Worm (Caenorhabditis elegans) whole organism, L1 larva: ENCODE data around the gene sru-31.

ENCODE experiments used
- C34B4.2 ChIP-seq: sonication (generic microtip); optimal IDR thresholded peaks from 2 replicates; lab custom pipeline; 2017; ENCODE audit warnings: mild to moderate bottlenecking, missing genetic modification characterization, missing compliant biosample characterization
- aha-1 ChIP-seq: fragments of 150-350 bp; optimal IDR thresholded peaks from 2 replicates; lab custom pipeline; 2014; ENCODE audit warnings: missing biosample characterization, missing genetic modification characterization
- blmp-1 ChIP-seq: fragments of 150-350 bp; optimal IDR thresholded peaks from 2 replicates; lab custom pipeline; 2014; ENCODE audit warnings: missing biosample characterization, missing genetic modification characterization
- ceh-8 ChIP-seq: fragments of 200-800 bp; sonication (Bioruptor generic); optimal IDR thresholded peaks from 2 replicates; lab custom pipeline; 2018; ENCODE audit warnings: mild to moderate bottlenecking, missing genetic modification characterization, moderate library complexity, missing compliant biosample characterization
- ceh-82 ChIP-seq, 3 experiments: fragments of 150-350 bp in 1 of 3; sonication (generic microtip) in 2 of 3; optimal IDR thresholded peaks; 2 replicates each; lab custom pipeline; 2014 to 2017; ENCODE audit warnings: missing biosample characterization in 3 of 3, missing genetic modification characterization in 3 of 3
- ceh-88 ChIP-seq: fragments of 200-800 bp; sonication (Bioruptor generic); IDR thresholded peaks from 2 replicates; pipeline ENCODE4 v1.3.6; 2022; ENCODE audit warnings: missing genetic modification characterization, missing compliant biosample characterization
- ceh-90 ChIP-seq: sonication (generic microtip); optimal IDR thresholded peaks from 2 replicates; lab custom pipeline; 2016; ENCODE audit warnings: missing genetic modification characterization, missing compliant biosample characterization
- ces-1 ChIP-seq: fragments of 150-350 bp; optimal IDR thresholded peaks from 2 replicates; lab custom pipeline; 2014; ENCODE audit warnings: missing biosample characterization, missing genetic modification reagents, missing genetic modification characterization
- dpl-1 ChIP-seq, 3 experiments: fragments of 150-350 bp in 2 of 3; sonication (generic microtip) in 1 of 3; optimal IDR thresholded peaks; 2 replicates each; lab custom pipeline; 2014 to 2017; ENCODE audit warnings: missing biosample characterization in 3 of 3, missing genetic modification characterization in 3 of 3, missing genetic modification reagents in 3 of 3
- dsc-1 ChIP-seq: sonication (generic microtip); optimal IDR thresholded peaks from 2 replicates; lab custom pipeline; 2016; ENCODE audit warnings: mild to moderate bottlenecking, missing genetic modification characterization, missing compliant biosample characterization
- efl-1 ChIP-seq, 4 experiments: fragments of 150-350 bp; optimal IDR thresholded peaks in 3 of 4; peaks in 1 of 4; 1 replicate in 1 of 4; 2 replicates in 3 of 4; lab custom pipeline; 2014; ENCODE audit warnings: missing biosample characterization in 2 of 4, missing genetic modification characterization in 2 of 4, missing genetic modification reagents in 2 of 4
- efl-3 ChIP-seq: fragments of 200-800 bp; sonication (Bioruptor generic); optimal IDR thresholded peaks from 2 replicates; lab custom pipeline; 2018; ENCODE audit warnings: mild to moderate bottlenecking, missing genetic modification characterization, missing compliant biosample characterization
- egl-13 ChIP-seq: sonication (generic microtip); optimal IDR thresholded peaks from 2 replicates; lab custom pipeline; 2016; ENCODE audit warnings: missing genotype, missing genetic modification reagents, missing genetic modification characterization, missing compliant biosample characterization
- egl-27 ChIP-seq, 2 experiments: fragments of 150-350 bp in 1 of 2; sonication (generic microtip); optimal IDR thresholded peaks; 3 replicates each; lab custom pipeline; 2017 to 2018; ENCODE audit warnings: missing biosample characterization in 2 of 2, missing genetic modification characterization in 2 of 2, missing genetic modification reagents in 2 of 2
- elt-3 ChIP-seq, 6 experiments: fragments of 150-350 bp in 1 of 6; sonication (generic microtip); optimal IDR thresholded peaks; 2 replicates each; lab custom pipeline; 2017 to 2018; ENCODE audit warnings: missing biosample characterization in 6 of 6, missing genetic modification characterization in 6 of 6, inconsistent platforms in 1 of 6
- ets-5 ChIP-seq: fragments of 200-800 bp; sonication (Bioruptor generic); IDR thresholded peaks from 2 replicates; pipeline ENCODE4 v1.3.6; 2022; ENCODE audit warnings: missing genetic modification characterization, missing compliant biosample characterization
- fos-1 ChIP-seq: fragments of 150-350 bp; optimal IDR thresholded peaks from 2 replicates; lab custom pipeline; 2014; ENCODE audit warnings: missing biosample characterization, missing genetic modification characterization
- hlh-17 ChIP-seq: fragments of 200-800 bp; sonication (Bioruptor generic); optimal IDR thresholded peaks from 2 replicates; lab custom pipeline; 2018; ENCODE audit warnings: missing genetic modification characterization, mild to moderate bottlenecking, missing compliant biosample characterization, moderate library complexity, borderline replicate concordance
- hlh-4 ChIP-seq: sonication (generic microtip); optimal IDR thresholded peaks from 2 replicates; lab custom pipeline; 2016; ENCODE audit warnings: mild to moderate bottlenecking, missing genetic modification characterization, missing compliant biosample characterization
- hpl-2 ChIP-seq: fragments of 150-350 bp; optimal IDR thresholded peaks from 2 replicates; lab custom pipeline; 2014; ENCODE audit warnings: missing biosample characterization, missing genetic modification reagents, missing genetic modification characterization
- lin-13 ChIP-seq: fragments of 150-350 bp; optimal IDR thresholded peaks from 2 replicates; lab custom pipeline; 2014; ENCODE audit warnings: missing biosample characterization, missing genetic modification reagents, missing genetic modification characterization
- lin-14 ChIP-seq: fragments of 200-800 bp; sonication (Bioruptor generic); optimal IDR thresholded peaks from 2 replicates; lab custom pipeline; 2018; ENCODE audit warnings: mild to moderate bottlenecking, missing genetic modification characterization, moderate library complexity, missing compliant biosample characterization
- lin-35 ChIP-seq, 2 experiments: fragments of 150-350 bp; optimal IDR thresholded peaks; 2 replicates each; lab custom pipeline; 2014; ENCODE audit warnings: missing biosample characterization in 2 of 2, missing genetic modification characterization in 2 of 2, missing genetic modification reagents in 2 of 2
- lin-39 ChIP-seq: fragments of 150-350 bp; optimal IDR thresholded peaks from 2 replicates; lab custom pipeline; 2014; ENCODE audit warnings: missing biosample characterization, missing genetic modification reagents, missing genetic modification characterization
- lsy-2 ChIP-seq, 2 experiments: fragments of 150-350 bp; optimal IDR thresholded peaks; 2 replicates each; lab custom pipeline; 2014; ENCODE audit warnings: missing biosample characterization in 2 of 2, missing genetic modification characterization in 2 of 2
- mep-1 ChIP-seq: fragments of 150-350 bp; optimal IDR thresholded peaks from 2 replicates; lab custom pipeline; 2014; ENCODE audit warnings: missing biosample characterization, missing genetic modification characterization
- nhr-11 ChIP-seq: fragments of 150-350 bp; optimal IDR thresholded peaks from 2 replicates; lab custom pipeline; 2014; ENCODE audit warnings: missing biosample characterization, missing genetic modification characterization
- nhr-12 ChIP-seq: sonication (generic microtip); optimal IDR thresholded peaks from 2 replicates; lab custom pipeline; 2017; ENCODE audit warnings: missing biosample characterization, missing genetic modification characterization
- nhr-28 ChIP-seq: fragments of 150-350 bp; optimal IDR thresholded peaks from 2 replicates; lab custom pipeline; 2014; ENCODE audit warnings: missing biosample characterization, missing genetic modification characterization
- nhr-76 ChIP-seq: sonication (generic microtip); optimal IDR thresholded peaks from 2 replicates; lab custom pipeline; 2017; ENCODE audit warnings: missing biosample characterization, missing genetic modification characterization
- nhr-90 ChIP-seq: sonication (generic microtip); optimal IDR thresholded peaks from 2 replicates; lab custom pipeline; 2016; ENCODE audit warnings: mild to moderate bottlenecking, missing genetic modification characterization, missing compliant biosample characterization; ENCODE audit not compliant: poor library complexity
- pag-3 ChIP-seq: sonication (generic microtip); optimal IDR thresholded peaks from 2 replicates; lab custom pipeline; 2017; ENCODE audit warnings: missing genetic modification characterization, mild to moderate bottlenecking, missing compliant biosample characterization, antibody characterized with exemption, borderline replicate concordance; ENCODE audit not compliant: insufficient read depth
- pax-3 ChIP-seq: fragments of 200-800 bp; sonication (Bioruptor generic); optimal IDR thresholded peaks from 2 replicates; lab custom pipeline; 2018; ENCODE audit warnings: mild to moderate bottlenecking, missing genetic modification characterization, moderate library complexity, missing compliant biosample characterization
- pqm-1 ChIP-seq: sonication (generic microtip); optimal IDR thresholded peaks from 3 replicates; lab custom pipeline; 2017; ENCODE audit warnings: missing biosample characterization, missing genetic modification characterization
- rnt-1 ChIP-seq: sonication (generic microtip); optimal IDR thresholded peaks from 2 replicates; lab custom pipeline; 2016; ENCODE audit warnings: mild to moderate bottlenecking, missing genetic modification characterization, moderate library complexity, missing compliant biosample characterization
- snpc-4 ChIP-seq: fragments of 150-350 bp; optimal IDR thresholded peaks from 2 replicates; lab custom pipeline; 2014; ENCODE audit warnings: missing biosample characterization, missing genetic modification characterization
- sptf-1 ChIP-seq: fragments of 150-350 bp; optimal IDR thresholded peaks from 2 replicates; lab custom pipeline; 2014; ENCODE audit warnings: missing biosample characterization, missing genetic modification characterization
- sup-37 ChIP-seq: fragments of 200-800 bp; sonication (Bioruptor generic); optimal IDR thresholded peaks from 2 replicates; lab custom pipeline; 2018; ENCODE audit warnings: mild to moderate bottlenecking, missing genetic modification characterization, missing compliant biosample characterization
- swsn-7 ChIP-seq: sonication (generic microtip); optimal IDR thresholded peaks from 2 replicates; lab custom pipeline; 2016; ENCODE audit warnings: missing genetic modification characterization, missing compliant biosample characterization
- tbx-2 ChIP-seq: sonication (generic microtip); optimal IDR thresholded peaks from 2 replicates; lab custom pipeline; 2016; ENCODE audit warnings: missing genetic modification characterization, missing compliant biosample characterization
- unc-130 ChIP-seq: fragments of 150-350 bp; optimal IDR thresholded peaks from 2 replicates; lab custom pipeline; 2017; ENCODE audit warnings: missing biosample characterization, missing genetic modification characterization, inconsistent platforms
- unc-30 ChIP-seq: sonication (generic microtip); optimal IDR thresholded peaks from 2 replicates; lab custom pipeline; 2017; ENCODE audit warnings: missing biosample characterization, missing genetic modification characterization
- zag-1 ChIP-seq: fragments of 150-350 bp; optimal IDR thresholded peaks from 2 replicates; lab custom pipeline; 2014; ENCODE audit warnings: missing biosample characterization, missing genetic modification characterization
- zip-4 ChIP-seq: fragments of 200-800 bp; sonication (Bioruptor generic); optimal IDR thresholded peaks from 2 replicates; lab custom pipeline; 2018; ENCODE audit warnings: mild to moderate bottlenecking, missing genetic modification characterization, moderate library complexity, missing compliant biosample characterization

sru-31 gene

ce11 chrV:9843376-9843916 lies 27.0 kb downstream of the sru-31 start, which contains the start of gene sru-8:
sru-8 (plus strand) TSS chrV:9843866.
- no peak for TF ChIP-seq nhr-76
- TF ChIP-seq unc-130 (tag; lab: Kevin White, UChicago), result no peak
- TF ChIP-seq C34B4.2, result no peak
- TF ChIP-seq pqm-1 (tag; lab: Kevin White, UChicago), result no peak
- TF ChIP-seq ceh-90 (tag; lab: Kevin White, UChicago), result no peak
- TF ChIP-seq fos-1 (tag; lab: Kevin White, UChicago), result no peak

DNA sequence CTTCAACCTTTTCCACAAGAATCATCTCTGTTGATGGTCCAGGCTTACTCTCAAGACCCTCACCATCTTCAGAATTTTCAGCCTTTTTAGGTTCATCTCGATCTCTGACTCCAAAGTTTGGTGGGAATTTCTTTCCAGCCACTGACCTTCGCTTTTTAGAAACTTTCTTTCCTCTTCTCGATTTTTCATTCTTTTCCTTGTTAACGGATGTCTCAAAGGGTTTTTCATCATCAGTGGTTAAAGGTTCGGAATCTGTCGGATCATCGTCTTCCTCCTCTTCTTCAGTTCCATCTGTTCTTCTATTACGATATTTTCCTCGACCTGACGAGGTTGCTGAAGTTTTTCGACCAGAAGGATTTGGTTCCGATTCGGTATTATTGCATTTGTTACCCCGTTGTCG lies 32.1 kb downstream of the sru-31 start:
- TF ChIP-seq snpc-4 (tag; lab: Kevin White, UChicago) (no peak), nhr-11 (tag; lab: Kevin White, UChicago) (no peak), sptf-1 (tag; lab: Kevin White, UChicago) (no peak), ets-5 (GFP tag; lab: Robert Waterston, UW) (no peak), blmp-1 (tag; lab: Kevin White, UChicago) (no peak), swsn-7 (tag; lab: Kevin White, UChicago) (no peak), nhr-28 (tag; lab: Kevin White, UChicago) (no peak), egl-27 (tag; optimal IDR thresholded peaks at IDR 0.05; lab: Kevin White, UChicago) (no peak), rnt-1 (tag; lab: Kevin White, UChicago) (no peak), zag-1 (no peak), nhr-12 (tag; lab: Kevin White, UChicago) (no peak), egl-13 (tag; lab: Kevin White, UChicago) (no peak), ceh-8 (GFP tag; lab: Kevin White, UChicago) (no peak), efl-3 (no peak), pax-3 (no peak), aha-1 (tag; lab: Kevin White, UChicago) (no peak)

ce11 chrV:9853801-9854200 lies 37.3 kb downstream of the sru-31 start:
- peak in 1 of 2 experiments; percentile 1 for TF ChIP-seq efl-1 (optimal IDR thresholded peaks at IDR 0.05; lab: Kevin White, UChicago)
- TF ChIP-seq efl-1 (GFP tag; optimal IDR thresholded peaks at IDR 0.05 in 1 of 2; lab: Kevin White, UChicago), result no peak
- no peak for TF ChIP-seq zip-4 (GFP tag; lab: Kevin White, UChicago)
- TF ChIP-seq lin-14, result peak; percentile 67
- peak in 1 of 2 experiments; percentile 4 for TF ChIP-seq lin-35 (GFP tag; optimal IDR thresholded peaks at IDR 0.05; lab: Kevin White, UChicago)
- TF ChIP-seq lsy-2 (tag; optimal IDR thresholded peaks at IDR 0.05; lab: Kevin White, UChicago), result peak in 1 of 2 experiments; percentile 12
- TF ChIP-seq ceh-82 (tag; optimal IDR thresholded peaks at IDR 0.05; lab: Kevin White, UChicago), result peak in 1 of 3 experiments; percentile 19
- TF ChIP-seq dsc-1 (tag; lab: Kevin White, UChicago), result no peak
- TF ChIP-seq mep-1 (tag; lab: Kevin White, UChicago), result peak; percentile 6

ce11 chrV:9855920-9856852 lies 39.7 kb downstream of the sru-31 start:
- TF ChIP-seq efl-3, result no peak
- no peak for TF ChIP-seq unc-30 (tag; lab: Kevin White, UChicago)
- TF ChIP-seq sup-37 (GFP tag; lab: Kevin White, UChicago), result no peak
- peak; percentile 9 for TF ChIP-seq nhr-90 (tag; lab: Kevin White, UChicago)
- TF ChIP-seq ceh-88 (GFP tag; lab: Robert Waterston, UW), result no peak
- TF ChIP-seq hlh-17 (GFP tag; lab: Kevin White, UChicago), result no peak
- no peak for TF ChIP-seq zip-4 (GFP tag; lab: Kevin White, UChicago)
- peak; percentile 33 for TF ChIP-seq tbx-2 (tag; lab: Kevin White, UChicago)
- no peak for TF ChIP-seq hlh-4 (tag; lab: Kevin White, UChicago)
- TF ChIP-seq lin-13 (GFP tag; lab: Kevin White, UChicago), result no peak
- TF ChIP-seq pag-3, result no peak
- no peak for TF ChIP-seq hpl-2 (GFP tag; lab: Kevin White, UChicago)
- TF ChIP-seq unc-130 (tag; lab: Kevin White, UChicago), result no peak
- TF ChIP-seq sptf-1 (tag; lab: Kevin White, UChicago), result no peak
- TF ChIP-seq elt-3 (tag; optimal IDR thresholded peaks at IDR 0.05; lab: Kevin White, UChicago), result peak in 1 of 6 experiments; percentile 25
- TF ChIP-seq lin-39, result no peak
- TF ChIP-seq ces-1 (GFP tag; lab: Kevin White, UChicago), result no peak
- TF ChIP-seq dpl-1 (GFP tag; optimal IDR thresholded peaks at IDR 0.05; lab: Kevin White, UChicago), result peak in 2 of 3 experiments; percentile 45 to 51
